Fruit fly (Drosophila melanogaster) whole organism, embryonic: Measurements from ENCODE around the gene lilli.
A peak's percentile ranks its signal among the peaks of the same experiment; 100 is the strongest.

ENCODE experiments used
- Bdp1 ChIP-seq: fragments of 200-800 bp; sonication (Bioruptor generic); optimal IDR thresholded peaks from 3 replicates; lab custom pipeline; 2016; ENCODE audit warnings: missing biosample characterization, missing genetic modification characterization
- CG10147 ChIP-seq: fragments of 200-800 bp; sonication (Bioruptor generic); optimal IDR thresholded peaks from 2 replicates; lab custom pipeline; 2019; ENCODE audit warnings: missing biosample characterization, mild to moderate bottlenecking, missing genetic modification characterization, moderate library complexity
- CG1024 ChIP-seq: fragments of 200-800 bp; sonication (Bioruptor generic); IDR thresholded peaks from 2 replicates; pipeline ENCODE4 v1.3.6; 2022; ENCODE audit warnings: missing biosample characterization, missing genetic modification characterization
- CG10267 ChIP-seq: fragments of 200-800 bp; sonication (Bioruptor generic); optimal IDR thresholded peaks from 2 replicates; lab custom pipeline; 2018; ENCODE audit warnings: missing biosample characterization, mild to moderate bottlenecking, missing genetic modification characterization, moderate library complexity
- CG11398 ChIP-seq: fragments of 200-800 bp; sonication (Bioruptor generic); optimal IDR thresholded peaks from 2 replicates; lab custom pipeline; 2016; ENCODE audit warnings: missing biosample characterization, missing genetic modification characterization
- CG12659 ChIP-seq: fragments of 200-800 bp; sonication (Bioruptor generic); optimal IDR thresholded peaks from 3 replicates; lab custom pipeline; 2017; ENCODE audit warnings: mild to moderate bottlenecking, missing biosample characterization, missing genetic modification reagents, missing genetic modification characterization
- CG12744 ChIP-seq: fragments of 200-800 bp; sonication (Bioruptor generic); optimal IDR thresholded peaks from 2 replicates; lab custom pipeline; 2016; ENCODE audit warnings: missing biosample characterization, missing genetic modification characterization
- CG13775 ChIP-seq: fragments of 200-800 bp; sonication (Bioruptor generic); optimal IDR thresholded peaks from 3 replicates; lab custom pipeline; 2017; ENCODE audit warnings: missing biosample characterization, mild to moderate bottlenecking, missing genetic modification characterization
- CG14710 ChIP-seq: fragments of 200-800 bp; sonication (Bioruptor generic); optimal IDR thresholded peaks from 3 replicates; lab custom pipeline; 2019; ENCODE audit warnings: missing biosample characterization, mild to moderate bottlenecking, missing genetic modification characterization, moderate library complexity
- CG1647 ChIP-seq: fragments of 200-800 bp; sonication (Bioruptor generic); optimal IDR thresholded peaks from 3 replicates; lab custom pipeline; 2016; ENCODE audit warnings: missing biosample characterization, missing genetic modification characterization
- CG17186 ChIP-seq: fragments of 200-800 bp; sonication (Bioruptor generic); optimal IDR thresholded peaks from 3 replicates; lab custom pipeline; 2017; ENCODE audit warnings: missing biosample characterization, missing genetic modification reagents, missing genetic modification characterization
- CG17829 ChIP-seq: fragments of 200-800 bp; optimal IDR thresholded peaks from 2 replicates; lab custom pipeline; 2019; ENCODE audit warnings: missing biosample characterization, mild to moderate bottlenecking, missing genetic modification characterization, moderate library complexity
- CG30020 ChIP-seq: fragments of 200-800 bp; optimal IDR thresholded peaks from 2 replicates; lab custom pipeline; 2019; ENCODE audit warnings: missing biosample characterization, mild to moderate bottlenecking, missing genetic modification characterization, moderate library complexity
- CG3065 ChIP-seq: fragments of 200-800 bp; sonication (Bioruptor generic); optimal IDR thresholded peaks from 2 replicates; lab custom pipeline; 2016; ENCODE audit warnings: missing biosample characterization, missing genetic modification characterization
- CG5180 ChIP-seq: fragments of 200-800 bp; sonication (Bioruptor generic); optimal IDR thresholded peaks from 3 replicates; lab custom pipeline; 2017; ENCODE audit warnings: missing biosample characterization, missing genetic modification characterization, mild to moderate bottlenecking, moderate library complexity, missing genetic modification reagents
- CG6791 ChIP-seq: fragments of 200-800 bp; sonication (Bioruptor generic); IDR thresholded peaks from 3 replicates; pipeline ENCODE4 v1.3.6; 2022; ENCODE audit warnings: missing biosample characterization, missing genetic modification characterization; ENCODE audit not compliant: partially characterized antibody
- CG7357 ChIP-seq: fragments of 200-800 bp; sonication (Bioruptor generic); IDR thresholded peaks from 3 replicates; pipeline ENCODE4 v1.3.6; 2022; ENCODE audit warnings: missing biosample characterization, missing genetic modification characterization
- CG9727 ChIP-seq: fragments of 200-800 bp; sonication (Bioruptor generic); optimal IDR thresholded peaks from 3 replicates; lab custom pipeline; 2017; ENCODE audit warnings: missing biosample characterization, mild to moderate bottlenecking, missing genetic modification characterization
- Dek ChIP-seq: fragments of 200-800 bp; sonication (Bioruptor generic); optimal IDR thresholded peaks from 3 replicates; lab custom pipeline; 2019; ENCODE audit warnings: missing biosample characterization, mild to moderate bottlenecking, missing genetic modification characterization, moderate library complexity
- Dll ChIP-seq: fragments of 200-800 bp; sonication (Bioruptor generic); IDR thresholded peaks from 4 replicates; pipeline ENCODE4 v1.3.6; 2022; ENCODE audit warnings: missing biosample characterization, missing genetic modification characterization; ENCODE audit not compliant: partially characterized antibody
- Dp ChIP-seq: fragments of 200-800 bp; sonication (Bioruptor generic); optimal IDR thresholded peaks from 2 replicates; lab custom pipeline; 2018; ENCODE audit warnings: missing biosample characterization, mild to moderate bottlenecking, missing genetic modification characterization, moderate library complexity
- Drgx ChIP-seq: fragments of 200-800 bp; sonication (Bioruptor generic); IDR thresholded peaks from 2 replicates; pipeline ENCODE4 v1.3.6; 2022; ENCODE audit warnings: missing biosample characterization, missing genetic modification characterization
- E2f2 ChIP-seq: fragments of 200-800 bp; sonication (Bioruptor generic); IDR thresholded peaks from 2 replicates; pipeline ENCODE4 v1.3.6; 2022; ENCODE audit warnings: missing biosample characterization, missing genetic modification characterization
- GATAe ChIP-seq: fragments of 200-800 bp; sonication (Bioruptor generic); conservative IDR thresholded peaks from 2 replicates; pipeline ENCODE4 v1.3.6; 2022; ENCODE audit warnings: missing biosample characterization, missing genetic modification characterization
- H15 ChIP-seq: fragments of 200-800 bp; sonication (Bioruptor generic); IDR thresholded peaks from 3 replicates; pipeline ENCODE4 v1.3.6; 2022; ENCODE audit warnings: missing biosample characterization, missing genetic modification characterization
- HmgZ ChIP-seq: fragments of 200-800 bp; sonication (Bioruptor generic); optimal IDR thresholded peaks from 2 replicates; lab custom pipeline; 2018; ENCODE audit warnings: missing biosample characterization, mild to moderate bottlenecking, missing genetic modification characterization
- MBD-R2 ChIP-seq: fragments of 200-800 bp; sonication (Bioruptor generic); IDR thresholded peaks from 2 replicates; pipeline ENCODE4 v1.3.6; 2022; ENCODE audit warnings: missing biosample characterization, missing genetic modification characterization
- MESR4 ChIP-seq: fragments of 200-800 bp; sonication (Bioruptor generic); optimal IDR thresholded peaks from 2 replicates; lab custom pipeline; 2018; ENCODE audit warnings: missing biosample characterization, mild to moderate bottlenecking, missing genetic modification characterization, moderate library complexity
- Med ChIP-seq: fragments of 200-800 bp; sonication (Bioruptor generic); peaks from one replicate; lab custom pipeline; 2016; ENCODE audit warnings: missing biosample characterization, missing genetic modification characterization, mild to moderate bottlenecking, inconsistent platforms, moderate library complexity
- Neu2 ChIP-seq: fragments of 200-800 bp; sonication (Bioruptor generic); optimal IDR thresholded peaks from 3 replicates; lab custom pipeline; 2016; ENCODE audit warnings: missing biosample characterization, missing genetic modification characterization, borderline replicate concordance
- Scr ChIP-seq: fragments of 200-800 bp; sonication (Bioruptor generic); IDR thresholded peaks from 2 replicates; pipeline ENCODE4 v1.3.6; 2022; ENCODE audit warnings: missing biosample characterization, missing genetic modification characterization; ENCODE audit not compliant: partially characterized antibody
- Sin3A ChIP-seq: fragments of >200 bp; optimal IDR thresholded peaks from 2 replicates; lab custom pipeline; 2018
- Sry-β ChIP-seq: fragments of 200-800 bp; sonication (Bioruptor generic); optimal IDR thresholded peaks from 2 replicates; lab custom pipeline; 2018; ENCODE audit warnings: missing biosample characterization, mild to moderate bottlenecking, missing genetic modification characterization, moderate library complexity
- Sry-δ ChIP-seq: fragments of 200-800 bp; sonication (Bioruptor generic); optimal IDR thresholded peaks from 2 replicates; lab custom pipeline; 2016; ENCODE audit warnings: missing biosample characterization, missing genetic modification characterization
- Ssrp ChIP-seq: fragments of 200-800 bp; sonication (Bioruptor generic); optimal IDR thresholded peaks from 2 replicates; lab custom pipeline; 2018; ENCODE audit warnings: missing biosample characterization, mild to moderate bottlenecking, missing genetic modification characterization, moderate library complexity
- amos ChIP-seq: fragments of 200-800 bp; sonication (Bioruptor generic); IDR thresholded peaks from 2 replicates; pipeline ENCODE4 v1.3.6; 2022; ENCODE audit warnings: missing biosample characterization, missing genetic modification characterization; ENCODE audit not compliant: partially characterized antibody
- bbx ChIP-seq: fragments of 200-800 bp; sonication (Bioruptor generic); IDR thresholded peaks from 2 replicates; pipeline ENCODE4 v1.3.6; 2022; ENCODE audit warnings: missing biosample characterization, missing genetic modification characterization; ENCODE audit not compliant: partially characterized antibody
- cad ChIP-seq: fragments of >200 bp; optimal IDR thresholded peaks from 2 replicates; lab custom pipeline; 2017; ENCODE audit warnings: missing biosample characterization, missing genetic modification characterization
- chinmo ChIP-seq: fragments of 200-800 bp; sonication (Bioruptor generic); IDR thresholded peaks from 4 replicates; pipeline ENCODE4 v1.3.6; 2022; ENCODE audit warnings: missing biosample characterization, missing genetic modification characterization; ENCODE audit not compliant: partially characterized antibody
- crp ChIP-seq, 2 experiments: fragments of 200-800 bp; sonication (Bioruptor generic); optimal IDR thresholded peaks; 2 replicates in 1 of 2; 3 replicates in 1 of 2; lab custom pipeline; 2017; ENCODE audit warnings: missing biosample characterization in 2 of 2, missing genetic modification characterization in 2 of 2, mild to moderate bottlenecking in 1 of 2, moderate library complexity in 1 of 2
- dan ChIP-seq: fragments of 200-800 bp; sonication (Bioruptor generic); IDR thresholded peaks from 2 replicates; pipeline ENCODE4 v1.3.6; 2022; ENCODE audit warnings: missing biosample characterization, missing genetic modification characterization
- hbn ChIP-seq: fragments of 200-800 bp; sonication (Bioruptor generic); IDR thresholded peaks from 2 replicates; pipeline ENCODE4 v1.3.6; 2022; ENCODE audit warnings: missing biosample characterization, missing genetic modification characterization; ENCODE audit not compliant: partially characterized antibody
- inv ChIP-seq: fragments of 200-800 bp; sonication (Bioruptor generic); IDR thresholded peaks from 2 replicates; pipeline ENCODE4 v1.3.6; 2022; ENCODE audit warnings: missing biosample characterization, missing genetic modification characterization; ENCODE audit not compliant: partially characterized antibody
- klu ChIP-seq: fragments of 200-800 bp; sonication (Bioruptor generic); IDR thresholded peaks from 2 replicates; pipeline ENCODE4 v1.3.6; 2022; ENCODE audit warnings: missing biosample characterization, missing genetic modification characterization
- lab ChIP-seq: fragments of 200-800 bp; sonication (Bioruptor generic); optimal IDR thresholded peaks from 3 replicates; lab custom pipeline; 2017; ENCODE audit warnings: missing biosample characterization, missing genetic modification characterization, mild to moderate bottlenecking, moderate library complexity, missing genetic modification reagents
- pfk ChIP-seq: fragments of 200-800 bp; sonication (Bioruptor generic); optimal IDR thresholded peaks from 2 replicates; lab custom pipeline; 2018; ENCODE audit warnings: missing biosample characterization, mild to moderate bottlenecking, missing genetic modification characterization, moderate library complexity
- sug ChIP-seq: fragments of 200-800 bp; optimal IDR thresholded peaks from 2 replicates; lab custom pipeline; 2019; ENCODE audit warnings: missing biosample characterization, mild to moderate bottlenecking, missing genetic modification characterization, moderate library complexity
- tgo ChIP-seq: fragments of 200-800 bp; sonication (Bioruptor generic); IDR thresholded peaks from 3 replicates; pipeline ENCODE4 v1.3.6; 2022; ENCODE audit warnings: missing biosample characterization, missing genetic modification characterization
- unc-4 ChIP-seq: fragments of 200-800 bp; sonication (Bioruptor generic); IDR thresholded peaks from 2 replicates; pipeline ENCODE4 v1.3.6; 2022; ENCODE audit warnings: missing biosample characterization, missing genetic modification characterization; ENCODE audit not compliant: partially characterized antibody
- z ChIP-seq: fragments of 200-800 bp; sonication (Bioruptor generic); IDR thresholded peaks from 3 replicates; pipeline ENCODE4 v1.3.6; 2022; ENCODE audit warnings: missing biosample characterization, missing genetic modification characterization

The lilli gene

DNA sequence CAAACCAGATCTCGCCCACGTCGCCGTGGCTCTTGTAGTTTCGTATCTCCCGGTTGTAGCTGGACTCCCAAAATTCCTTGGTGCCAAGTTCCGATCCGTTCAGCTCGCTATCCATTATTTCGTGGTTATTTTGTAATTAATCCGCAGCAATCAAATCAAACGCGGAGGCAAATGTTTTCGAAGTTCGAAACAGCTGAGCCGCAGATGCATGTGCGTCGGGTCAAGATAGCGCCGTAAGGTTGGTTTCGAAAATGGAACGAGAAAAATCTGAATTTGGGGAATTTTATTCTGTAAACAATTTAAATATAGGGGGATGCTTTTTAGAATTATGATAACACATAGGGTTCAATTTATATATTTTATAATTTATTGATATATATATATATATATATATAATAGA, 93.4 kb downstream of the lilli start, which contains the start of gene CG9643 (continued):
- TF ChIP-seq Bdp1 (GFP tag; lab: Kevin White, UChicago) (no peak), Sin3A (lab: Kevin White, UChicago) (peak; percentile 8), CG6791 (no peak), CG12744 (GFP tag; lab: Kevin White, UChicago) (no peak), sug (tag; lab: Kevin White, UChicago) (peak; percentile 17), CG9727 (GFP tag; lab: Kevin White, UChicago) (no peak), CG12659 (peak; percentile 64), dan (GFP tag; lab: Robert Waterston, UW) (no peak), CG5180 (no peak), CG10267 (peak; percentile 39), CG1024 (GFP tag; lab: Robert Waterston, UW) (0 out of 2 replicates have a peak, but pooled peaks have one; percentile 11), CG14710 (tag; lab: Kevin White, UChicago) (peak; percentile 50), cad (GFP tag; lab: Kevin White, UChicago) (no peak), Dp (GFP tag; lab: Kevin White, UChicago) (peak; percentile 73), chinmo (no peak), Neu2 (GFP tag; lab: Kevin White, UChicago) (no peak), pfk (peak; percentile 98), CG11398 (no peak), Ssrp (no peak), CG10147 (GFP tag; lab: Kevin White, UChicago) (no peak), Dek (tag; lab: Kevin White, UChicago) (no peak), CG17829 (tag; lab: Kevin White, UChicago) (peak; percentile 44), MBD-R2 (GFP tag; lab: Robert Waterston, UW) (peak; percentile 92), bbx (GFP tag; lab: Robert Waterston, UW) (no peak), z (GFP tag; lab: Robert Waterston, UW) (no peak), CG3065 (no peak), E2f2 (peak; percentile 73), klu (GFP tag; lab: Robert Waterston, UW) (no peak), HmgZ (tag; lab: Kevin White, UChicago) (peak; percentile 7), Drgx (GFP tag; lab: Robert Waterston, UW) (no peak), tgo (GFP tag; lab: Robert Waterston, UW) (no peak), CG13775 (GFP tag; lab: Kevin White, UChicago) (peak; percentile 7), H15 (GFP tag; lab: Robert Waterston, UW) (no peak), CG1647 (GFP tag; lab: Kevin White, UChicago) (no peak), lab (GFP tag; lab: Kevin White, UChicago) (no peak), amos (GFP tag; lab: Robert Waterston, UW) (peak; percentile 29; the same call in 1 of the 2 replicates), Med (GFP tag; lab: Kevin White, UChicago) (peak; percentile 20), CG30020 (tag; lab: Kevin White, UChicago) (peak; percentile 96), hbn (GFP tag; lab: Robert Waterston, UW) (no peak; the same call in 1 of the 2 replicates), Scr (GFP tag; lab: Robert Waterston, UW) (peak; percentile 40; the same call in 1 of the 2 replicates), CG7357 (GFP tag; lab: Robert Waterston, UW) (no peak), Sry-δ (GFP tag; lab: Kevin White, UChicago) (peak; percentile 14), MESR4 (GFP tag; lab: Kevin White, UChicago) (peak; percentile 61), GATAe (no peak), crp (GFP tag; optimal IDR thresholded peaks at IDR 0.05; lab: Kevin White, UChicago) (peak; percentile 87 to 97), Dll (GFP tag; lab: Robert Waterston, UW) (0 out of 4 replicates have a peak, but pooled peaks have one; percentile 43), CG17186 (peak; percentile 74), Sry-β (GFP tag; lab: Kevin White, UChicago) (no peak), unc-4 (0 out of 2 replicates have a peak, but pooled peaks have one; percentile 27), inv (no peak)
